Worm (Caenorhabditis elegans): Measurements from ENCODE around the gene glna-1.

The glna-1 gene

DNA sequence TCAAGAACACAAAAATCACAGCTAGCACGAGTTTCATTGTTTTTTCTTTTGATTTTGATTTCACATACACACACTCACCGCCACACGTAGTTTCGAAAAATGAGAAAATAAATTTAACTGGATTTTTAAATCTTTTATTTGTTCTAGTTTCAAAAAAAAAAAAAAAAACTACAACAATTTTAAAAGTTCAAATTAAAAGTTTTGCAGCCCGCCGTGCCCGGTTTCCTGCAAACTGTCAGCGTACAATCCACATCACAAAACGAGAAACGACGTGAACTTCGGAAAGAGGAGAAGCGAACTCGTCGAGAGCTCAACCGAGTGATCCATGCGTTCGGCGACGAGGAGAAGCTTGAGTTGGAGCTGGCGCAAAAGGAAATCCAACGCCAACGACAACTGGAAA lies 24.4 kb upstream of the glna-1 start, which contains the start of gene Y54E2A.5:
Gene Y54E2A.5, minus strand, starts transcription at position 101 of the 400 bp plus-strand sequence.
- TF ChIP-seq ztf-3 (GFP tag; optimal IDR thresholded peaks at IDR 0.05) (no peak), B0035.1 (tag; optimal IDR thresholded peaks at IDR 0.05) (no peak)

DNA sequence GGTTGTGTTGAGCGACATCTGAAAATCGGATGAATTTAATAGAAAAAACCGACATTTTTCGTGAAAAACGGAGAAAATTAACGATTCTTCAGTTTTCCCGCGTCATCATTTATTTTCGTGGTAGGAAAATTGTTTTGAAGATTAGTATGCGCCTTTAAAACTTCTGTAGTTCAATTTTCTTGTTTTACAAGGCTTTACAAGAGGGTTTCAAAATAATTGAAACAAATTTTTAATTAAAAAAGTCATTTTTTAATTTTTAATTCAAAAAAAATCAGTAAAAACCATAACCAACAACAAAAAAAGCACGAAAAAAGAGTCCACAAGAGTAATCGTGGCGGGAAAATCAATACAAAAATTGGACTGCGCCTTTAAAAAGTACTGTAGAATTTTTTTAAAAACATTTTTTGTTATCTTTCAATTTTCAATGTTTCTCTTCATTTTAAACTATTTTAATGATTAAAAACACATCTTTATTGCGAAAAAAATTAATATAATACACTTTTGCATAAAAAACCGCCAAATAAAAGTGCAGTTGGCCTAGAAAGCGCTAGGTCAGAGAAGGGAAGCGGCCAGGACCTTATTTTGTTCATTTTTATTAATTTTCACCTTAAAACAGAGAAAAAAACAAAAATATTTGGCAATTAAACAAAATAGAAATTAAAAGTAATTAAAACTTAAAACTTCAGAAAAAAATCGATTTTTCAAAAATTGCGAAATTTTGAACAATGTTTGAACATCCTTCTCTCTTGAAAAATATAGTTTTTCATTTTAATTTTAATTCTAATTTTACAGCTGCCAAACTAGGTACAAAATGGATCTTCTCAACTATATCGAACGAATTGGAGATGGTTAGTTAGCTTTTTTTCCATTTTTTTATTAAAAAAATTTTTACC lies 20.8 kb upstream of the glna-1 start, which contains the start of the genes tac-1 and Y54E2A.4:
Gene tac-1, minus strand, starts transcription at position 20 of the 893 bp plus-strand sequence.
Gene Y54E2A.4, plus strand, starts transcription at position 765 of the 893 bp plus-strand sequence.
- TF ChIP-seq dox-1 (GFP tag; IDR thresholded peaks at IDR 0.05) (no peak), rcor-1 (GFP tag; IDR thresholded peaks at IDR 0.05) (no peak), madf-6 (GFP tag; IDR thresholded peaks at IDR 0.05) (peak; percentile 84), madf-8 (GFP tag; conservative IDR thresholded peaks at IDR 0.05) (peak; percentile 66), nhr-27 (tag; optimal IDR thresholded peaks at IDR 0.05) (no peak), lin-54 (GFP tag; optimal IDR thresholded peaks at IDR 0.05) (peak; percentile 6), F49E8.2 (tag; optimal IDR thresholded peaks at IDR 0.05; ENCODE audit: insufficient read depth) (no peak), dpl-1 (GFP tag; optimal IDR thresholded peaks at IDR 0.05) (peak; percentile 21), tlf-1 (GFP tag; optimal IDR thresholded peaks at IDR 0.05) (peak; percentile 47), D2030.7 (GFP tag; IDR thresholded peaks at IDR 0.05) (peak; percentile 35; the same call in 1 of the 2 replicates), lsl-1 (GFP tag; optimal IDR thresholded peaks at IDR 0.05) (peak; percentile 94), cebp-1 (GFP tag; IDR thresholded peaks at IDR 0.05) (no peak), cebp-1 (tag; optimal IDR thresholded peaks at IDR 0.05) (peak; percentile 78), ztf-28 (GFP tag; IDR thresholded peaks at IDR 0.05) (no peak), snpc-1.1 (tag; optimal IDR thresholded peaks at IDR 0.05; ENCODE audit: insufficient read depth) (peak; percentile 26), xnd-1 (tag; optimal IDR thresholded peaks at IDR 0.05) (peak; percentile 86), ceh-91 (GFP tag; IDR thresholded peaks at IDR 0.05) (peak; percentile 53; the same call in 1 of the 2 replicates), F33H1.4 (GFP tag; IDR thresholded peaks at IDR 0.05) (peak; percentile 85), efl-1 (GFP tag; optimal IDR thresholded peaks at IDR 0.05) (peak; percentile 74)

DNA sequence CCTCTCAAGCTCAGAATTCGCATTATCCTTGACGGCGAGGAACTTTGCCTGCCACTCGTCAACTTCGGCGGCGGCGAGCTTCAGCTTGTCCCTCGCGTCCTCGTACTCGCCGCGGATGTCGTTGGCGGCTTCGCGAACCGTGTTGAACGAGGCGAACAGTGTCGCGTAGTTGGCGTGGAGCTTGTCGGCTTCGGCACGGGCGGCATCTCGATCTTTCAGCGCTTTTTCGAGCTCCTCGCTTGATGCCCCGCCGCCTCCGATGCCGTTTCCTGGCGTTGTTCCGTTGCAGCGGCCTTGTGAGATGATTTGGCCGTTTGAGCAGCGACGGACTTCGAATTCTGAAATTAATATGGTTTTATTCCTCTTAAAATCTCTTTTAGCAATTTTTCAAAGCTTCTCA lies 19.9 kb upstream of the glna-1 start:
- TF ChIP-seq zfh-2 (GFP tag; conservative IDR thresholded peaks at IDR 0.05) (peak; percentile 89), athp-1 (tag; optimal IDR thresholded peaks at IDR 0.05) (no peak), snpc-1.1 (tag; optimal IDR thresholded peaks at IDR 0.05; ENCODE audit: insufficient read depth) (no peak), egrh-3 (GFP tag; IDR thresholded peaks at IDR 0.05) (peak; percentile 79; the same call in 1 of the 2 replicates), hmg-20 (GFP tag; IDR thresholded peaks at IDR 0.05) (no peak)

DNA sequence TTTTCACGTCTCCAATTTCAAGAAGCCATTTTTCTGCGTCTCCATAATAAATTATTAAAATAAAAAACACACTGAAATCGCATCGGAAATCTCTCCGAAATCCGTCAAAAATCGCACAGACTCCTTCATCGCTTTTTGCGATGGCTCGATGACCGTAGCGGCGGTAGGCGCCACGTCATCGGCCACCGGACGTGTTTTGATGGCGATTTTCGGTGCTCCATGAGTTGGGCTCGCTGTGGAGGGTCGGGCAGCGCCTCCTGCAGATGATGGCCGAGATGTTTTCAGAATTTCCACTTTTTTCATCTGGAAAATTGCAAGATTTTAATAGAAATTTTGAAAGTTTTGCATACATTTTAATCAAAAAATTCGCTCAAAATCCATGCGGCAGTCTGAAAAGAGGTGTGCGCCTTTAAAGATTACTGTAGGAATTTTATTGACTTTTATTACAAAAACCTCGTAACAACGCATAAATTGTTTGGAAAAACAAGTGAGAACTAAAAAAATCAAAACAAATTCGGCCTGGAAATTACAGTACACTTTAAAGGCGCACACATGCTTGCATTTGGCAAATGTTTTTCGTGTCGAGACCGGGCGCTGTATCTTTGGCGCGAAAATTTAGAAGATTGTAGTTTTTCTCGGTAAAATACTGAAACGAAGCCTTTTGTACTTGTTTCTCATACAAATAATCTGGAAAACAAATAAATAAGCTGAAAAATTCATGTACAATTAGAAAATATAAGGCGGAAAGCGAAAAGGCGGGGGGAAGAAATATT lies 19.0 kb upstream of the glna-1 start, which contains the start of gene smg-9:
Gene smg-9, minus strand, starts transcription at position 663 of the 773 bp plus-strand sequence.
- TF ChIP-seq akir-1 (GFP tag; optimal IDR thresholded peaks at IDR 0.05), result no peak
- no peak for TF ChIP-seq dox-1 (GFP tag; IDR thresholded peaks at IDR 0.05)
- peak; percentile 43 for TF ChIP-seq madf-8 (GFP tag; conservative IDR thresholded peaks at IDR 0.05)
- TF ChIP-seq nhr-80 (tag; optimal IDR thresholded peaks at IDR 0.05), result no peak
- peak; percentile 13 for TF ChIP-seq snpc-1.3 (tag; optimal IDR thresholded peaks at IDR 0.05; ENCODE audit: insufficient read depth)
- no peak for TF ChIP-seq nfya-2 (GFP tag; IDR thresholded peaks at IDR 0.05)
- TF ChIP-seq F49E8.2 (tag; optimal IDR thresholded peaks at IDR 0.05; ENCODE audit: insufficient read depth), result peak; percentile 51
- no peak for TF ChIP-seq hrde-1 (tag; optimal IDR thresholded peaks at IDR 0.05; ENCODE audit: borderline replicate concordance)
- no peak for TF ChIP-seq F57A8.1 (GFP tag; optimal IDR thresholded peaks at IDR 0.05)
- no peak for TF ChIP-seq nhr-27 (tag; optimal IDR thresholded peaks at IDR 0.05)
- no peak for TF ChIP-seq ccch-3 (GFP tag; optimal IDR thresholded peaks at IDR 0.05)
- TF ChIP-seq lsl-1 (GFP tag; optimal IDR thresholded peaks at IDR 0.05), result peak; percentile 81
- no peak for TF ChIP-seq ceh-100 (GFP tag; IDR thresholded peaks at IDR 0.05)
- peak; percentile 71 for TF ChIP-seq xnd-1 (tag; optimal IDR thresholded peaks at IDR 0.05)
- no peak for TF ChIP-seq nhr-120 (GFP tag; IDR thresholded peaks at IDR 0.05)
- no peak for TF ChIP-seq Y95B8A.8 (GFP tag; IDR thresholded peaks at IDR 0.05)
- TF ChIP-seq hmg-1.2 (GFP tag; IDR thresholded peaks at IDR 0.05), result peak; percentile 13; the same call in 1 of the 2 replicates
- no peak for TF ChIP-seq cebp-2 (GFP tag; IDR thresholded peaks at IDR 0.05)
- TF ChIP-seq C17E4.6 (GFP tag; IDR thresholded peaks at IDR 0.05), result no peak
- no peak for TF ChIP-seq hlh-12 (tag; optimal IDR thresholded peaks at IDR 0.05)
